Worm (Caenorhabditis elegans) whole organism, early embryonic: ENCODE results near the gene R13A5.10.

ENCODE experiments used
- B0310.2 ChIP-seq: sonication (generic microtip); optimal IDR thresholded peaks from 2 replicates; lab custom pipeline; 2016; ENCODE audit warnings: mild to moderate bottlenecking, missing genetic modification characterization, missing compliant biosample characterization
- F13C5.2 ChIP-seq: sonication (generic microtip); optimal IDR thresholded peaks from 2 replicates; lab custom pipeline; 2017; ENCODE audit warnings: mild to moderate bottlenecking, missing genetic modification characterization, inconsistent platforms, missing compliant biosample characterization
- aly-1 ChIP-seq: sonication (generic microtip); optimal IDR thresholded peaks from 2 replicates; lab custom pipeline; 2016; ENCODE audit warnings: missing genetic modification characterization, missing compliant biosample characterization
- ama-1 ChIP-seq: fragments of 150-350 bp; optimal IDR thresholded peaks from 2 replicates; lab custom pipeline; 2014
- ceh-13 ChIP-seq: fragments of 200-800 bp; sonication (Bioruptor generic); optimal IDR thresholded peaks from 2 replicates; lab custom pipeline; 2018; ENCODE audit warnings: mild to moderate bottlenecking, missing genetic modification characterization, missing compliant biosample characterization
- ceh-36 ChIP-seq: sonication (generic microtip); optimal IDR thresholded peaks from 2 replicates; lab custom pipeline; 2016; ENCODE audit warnings: missing genetic modification characterization, inconsistent platforms, missing compliant biosample characterization
- ets-7 ChIP-seq: sonication (generic microtip); optimal IDR thresholded peaks from 2 replicates; lab custom pipeline; 2016; ENCODE audit warnings: missing genotype, missing genetic modification characterization, missing compliant biosample characterization
- flt-1 ChIP-seq: fragments of 200-800 bp; sonication (Bioruptor generic); IDR thresholded peaks from 2 replicates; pipeline ENCODE4 v1.3.6; 2022; ENCODE audit warnings: missing genetic modification characterization, missing compliant biosample characterization
- hmbx-1 ChIP-seq: sonication (generic microtip); optimal IDR thresholded peaks from 2 replicates; lab custom pipeline; 2016; ENCODE audit warnings: mild to moderate bottlenecking, missing genetic modification characterization, missing compliant biosample characterization
- hmg-4 ChIP-seq: fragments of 200-800 bp; sonication (Bioruptor generic); optimal IDR thresholded peaks from 2 replicates; lab custom pipeline; 2018; ENCODE audit warnings: mild to moderate bottlenecking, missing genetic modification characterization, missing compliant biosample characterization
- hnd-1 ChIP-seq: sonication (generic microtip); optimal IDR thresholded peaks from 2 replicates; lab custom pipeline; 2016; ENCODE audit warnings: missing genetic modification characterization, missing compliant biosample characterization
- pes-1 ChIP-seq: fragments of 200-800 bp; sonication (Bioruptor generic); IDR thresholded peaks from 2 replicates; pipeline ENCODE4 v1.3.6; 2022; ENCODE audit warnings: missing genetic modification reagents, missing genetic modification characterization, missing compliant biosample characterization
- scrt-1 ChIP-seq: fragments of 200-800 bp; sonication (Bioruptor generic); IDR thresholded peaks from 2 replicates; pipeline ENCODE4 v1.3.6; 2022; ENCODE audit warnings: missing genetic modification characterization, missing compliant biosample characterization
- sea-1 ChIP-seq: fragments of 200-800 bp; sonication (Bioruptor generic); conservative IDR thresholded peaks from 2 replicates; pipeline ENCODE4 v1.3.6; 2022; ENCODE audit warnings: missing genetic modification characterization, missing compliant biosample characterization
- tbx-11 ChIP-seq: fragments of 200-800 bp; sonication (Bioruptor generic); IDR thresholded peaks from 2 replicates; pipeline ENCODE4 v1.3.6; 2022; ENCODE audit warnings: missing genetic modification characterization, missing compliant biosample characterization
- tbx-37 ChIP-seq: fragments of 200-800 bp; sonication (Bioruptor generic); conservative IDR thresholded peaks from 2 replicates; pipeline ENCODE4 v1.3.6; 2022; ENCODE audit warnings: missing genetic modification reagents, missing genetic modification characterization, missing compliant biosample characterization
- tra-4 ChIP-seq: sonication (generic microtip); optimal IDR thresholded peaks from 2 replicates; lab custom pipeline; 2017; ENCODE audit warnings: missing genetic modification characterization, missing compliant biosample characterization

The R13A5.10 gene

ce11 chrIII:7582885-7583284, at the start of gene R13A5.10:
Gene R13A5.10, minus strand, starts transcription at chrIII:7582985.
- TF ChIP-seq B0310.2 (tag; lab: Kevin White, UChicago) = no peak
- TF ChIP-seq hnd-1 (tag; lab: Kevin White, UChicago) = no peak
- no peak for TF ChIP-seq tbx-11
- no peak for TF ChIP-seq F13C5.2 (tag; lab: Kevin White, UChicago)
- no peak for TF ChIP-seq hmbx-1 (tag; lab: Kevin White, UChicago)
- TF ChIP-seq tra-4 = no peak
- no peak for TF ChIP-seq aly-1 (tag; lab: Kevin White, UChicago)
- no peak for TF ChIP-seq ets-7 (tag; lab: Kevin White, UChicago)
- TF ChIP-seq tbx-37 (GFP tag; lab: Robert Waterston, UW) = no peak

ce11 chrIII:7625086-7625485, 42.3 kb upstream of the R13A5.10 start, which contains the start of gene fbn-1:
Gene fbn-1, plus strand, starts transcription at chrIII:7625386.
- no peak for TF ChIP-seq sea-1 (GFP tag; lab: Robert Waterston, UW)
- TF ChIP-seq ets-7 (tag; lab: Kevin White, UChicago) = no peak
- TF ChIP-seq F13C5.2 (tag; lab: Kevin White, UChicago) = no peak
- TF ChIP-seq scrt-1 = no peak
- no peak for TF ChIP-seq hmbx-1 (tag; lab: Kevin White, UChicago)

ce11 chrIII:7622922-7623321, 40.1 kb upstream of the R13A5.10 start:
- no peak for TF ChIP-seq ama-1
- TF ChIP-seq sea-1 (GFP tag; lab: Robert Waterston, UW) = no peak
- no peak for TF ChIP-seq ceh-13
- no peak for TF ChIP-seq hmbx-1 (tag; lab: Kevin White, UChicago)
- no peak for TF ChIP-seq hnd-1 (tag; lab: Kevin White, UChicago)
- TF ChIP-seq ets-7 (tag; lab: Kevin White, UChicago) = no peak
- TF ChIP-seq tra-4 = no peak

- TF ChIP-seq pes-1 (GFP tag; lab: Robert Waterston, UW) = no peak
- TF ChIP-seq hnd-1 (tag; lab: Kevin White, UChicago) = no peak
- no peak for TF ChIP-seq sea-1 (GFP tag; lab: Robert Waterston, UW)
- TF ChIP-seq aly-1 (tag; lab: Kevin White, UChicago) = no peak
- no peak for TF ChIP-seq F13C5.2 (tag; lab: Kevin White, UChicago)
- no peak for TF ChIP-seq flt-1
- TF ChIP-seq ama-1 = no peak
- no peak for TF ChIP-seq tbx-37 (GFP tag; lab: Robert Waterston, UW)
- no peak for TF ChIP-seq hmbx-1 (tag; lab: Kevin White, UChicago)
- TF ChIP-seq B0310.2 (tag; lab: Kevin White, UChicago) = no peak
- no peak for TF ChIP-seq hmg-4
- TF ChIP-seq scrt-1 = no peak
- no peak for TF ChIP-seq ceh-13
- TF ChIP-seq ets-7 (tag; lab: Kevin White, UChicago) = no peak
- TF ChIP-seq tra-4 = no peak
- TF ChIP-seq ceh-36 (tag; lab: Kevin White, UChicago) = no peak
- TF ChIP-seq tbx-11 = no peak
These were observed 38.6 kb upstream of the R13A5.10 start for ce11 chrIII:7621355-7621754.

ce11 chrIII:7619846-7620245, 37.1 kb upstream of the R13A5.10 start:
- no peak for TF ChIP-seq aly-1 (tag; lab: Kevin White, UChicago)

- TF ChIP-seq tbx-11 (no peak), B0310.2 (tag; lab: Kevin White, UChicago) (no peak), hnd-1 (tag; lab: Kevin White, UChicago) (no peak), ceh-36 (tag; lab: Kevin White, UChicago) (no peak), scrt-1 (no peak), hmbx-1 (tag; lab: Kevin White, UChicago) (no peak), tra-4 (no peak), F13C5.2 (tag; lab: Kevin White, UChicago) (no peak), ama-1 (no peak), pes-1 (GFP tag; lab: Robert Waterston, UW) (no peak), hmg-4 (no peak)
These were observed 35.5 kb upstream of the R13A5.10 start for ce11 chrIII:7618294-7618693.

- TF ChIP-seq hmbx-1 (tag; lab: Kevin White, UChicago) = no peak
- no peak for TF ChIP-seq ceh-13
- TF ChIP-seq tra-4 = no peak
- no peak for TF ChIP-seq ama-1
- no peak for TF ChIP-seq tbx-37 (GFP tag; lab: Robert Waterston, UW)
- no peak for TF ChIP-seq pes-1 (GFP tag; lab: Robert Waterston, UW)
- TF ChIP-seq tbx-11 = no peak
- no peak for TF ChIP-seq ets-7 (tag; lab: Kevin White, UChicago)
- TF ChIP-seq flt-1 = no peak
- no peak for TF ChIP-seq ceh-36 (tag; lab: Kevin White, UChicago)
- TF ChIP-seq F13C5.2 (tag; lab: Kevin White, UChicago) = no peak
- TF ChIP-seq hnd-1 (tag; lab: Kevin White, UChicago) = no peak
- no peak for TF ChIP-seq aly-1 (tag; lab: Kevin White, UChicago)
- TF ChIP-seq scrt-1 = no peak
- no peak for TF ChIP-seq B0310.2 (tag; lab: Kevin White, UChicago)
- TF ChIP-seq sea-1 (GFP tag; lab: Robert Waterston, UW) = no peak
These were observed 33.4 kb upstream of the R13A5.10 start, which contains the start of gene T04A6.1 for ce11 chrIII:7616228-7616627. Gene T04A6.1, plus strand, starts transcription at chrIII:7616528.

- TF ChIP-seq tra-4 (no peak), pes-1 (GFP tag; lab: Robert Waterston, UW) (no peak), hmbx-1 (tag; lab: Kevin White, UChicago) (no peak), hnd-1 (tag; lab: Kevin White, UChicago) (no peak)
These were observed 31.7 kb upstream of the R13A5.10 start, which contains the start of gene T04A6.2 for ce11 chrIII:7614530-7614929. Gene T04A6.2, plus strand, starts transcription at chrIII:7614830.
